Worm (Caenorhabditis elegans): ENCODE measurements around the gene alg-3.

ce11 chrIV:11665010-11665409 is 39.0 kb upstream of the alg-3 start, which contains the start of gene ZK809.9:
- no peak for TF ChIP-seq lin-13 (tag; optimal IDR thresholded peaks at IDR 0.05)
- no peak for TF ChIP-seq zip-8 (tag; optimal IDR thresholded peaks at IDR 0.05)
- no peak for TF ChIP-seq ces-1 (GFP tag; optimal IDR thresholded peaks at IDR 0.05)

Measured in whole organism, mixed stage, embryonic.